Worm (Caenorhabditis elegans): Measurements from ENCODE around the gene R11D1.10.

- TF ChIP-seq W03F9.2 (tag; optimal IDR thresholded peaks at IDR 0.05) (no peak), dao-5 (tag; optimal IDR thresholded peaks at IDR 0.05) (no peak)
These were observed 6.9 kb downstream of the R11D1.10 start, which contains the start of gene cky-1 for ce11 chrV:12736166-12736753.
